Worm (Caenorhabditis elegans) whole organism, L2 larva: ENCODE data around the gene rbf-1.

Experiments used
- C34F6.9 ChIP-seq: fragments of 150-350 bp; optimal IDR thresholded peaks from 2 replicates; lab custom pipeline; 2014; ENCODE audit warnings: missing biosample characterization, missing genetic modification characterization
- F13H6.1 ChIP-seq: sonication (generic microtip); optimal IDR thresholded peaks from 2 replicates; lab custom pipeline; 2016; ENCODE audit warnings: missing genetic modification characterization, missing compliant biosample characterization
- Y55F3AM.14 ChIP-seq: fragments of 200-800 bp; sonication (Bioruptor generic); optimal IDR thresholded peaks from 2 replicates; lab custom pipeline; 2018; ENCODE audit warnings: mild to moderate bottlenecking, missing genetic modification characterization, missing compliant biosample characterization
- ZK546.5 ChIP-seq: sonication (generic microtip); optimal IDR thresholded peaks from 2 replicates; lab custom pipeline; 2017; ENCODE audit warnings: missing biosample characterization, missing genetic modification characterization
- alr-1 ChIP-seq: fragments of 150-350 bp; optimal IDR thresholded peaks from 2 replicates; lab custom pipeline; 2014; ENCODE audit warnings: missing biosample characterization, missing genetic modification characterization
- ama-1 ChIP-seq: fragments of 150-350 bp; optimal IDR thresholded peaks from 2 replicates; lab custom pipeline; 2018; ENCODE audit warnings: inconsistent platforms
- blmp-1 ChIP-seq: sonication (generic microtip); optimal IDR thresholded peaks from 2 replicates; lab custom pipeline; 2017; ENCODE audit warnings: missing genetic modification characterization, mild to moderate bottlenecking, missing compliant biosample characterization, antibody characterized with exemption, moderate library complexity; ENCODE audit not compliant: insufficient read depth
- ceh-16 ChIP-seq: fragments of 150-350 bp; optimal IDR thresholded peaks from 2 replicates; lab custom pipeline; 2014; ENCODE audit warnings: missing biosample characterization, missing genetic modification characterization
- ceh-82 ChIP-seq: fragments of 150-350 bp; optimal IDR thresholded peaks from 2 replicates; lab custom pipeline; 2014; ENCODE audit warnings: missing biosample characterization, missing genetic modification characterization
- crh-2 ChIP-seq: sonication (generic microtip); optimal IDR thresholded peaks from 2 replicates; lab custom pipeline; 2017; ENCODE audit warnings: missing biosample characterization, missing genetic modification characterization
- dmd-4 ChIP-seq: sonication (generic microtip); optimal IDR thresholded peaks from 2 replicates; lab custom pipeline; 2017; ENCODE audit warnings: missing biosample characterization, missing genetic modification characterization
- egl-27 ChIP-seq: sonication (generic microtip); optimal IDR thresholded peaks from 3 replicates; lab custom pipeline; 2017; ENCODE audit warnings: missing biosample characterization, missing genetic modification reagents, missing genetic modification characterization
- elt-1 ChIP-seq: fragments of 150-350 bp; optimal IDR thresholded peaks from 2 replicates; lab custom pipeline; 2014; ENCODE audit warnings: missing biosample characterization, missing genetic modification characterization
- elt-3 ChIP-seq: sonication (generic microtip); optimal IDR thresholded peaks from 2 replicates; lab custom pipeline; 2017; ENCODE audit warnings: missing biosample characterization, missing genetic modification characterization
- fos-1 ChIP-seq: fragments of 150-350 bp; optimal IDR thresholded peaks from 2 replicates; lab custom pipeline; 2014; ENCODE audit warnings: missing biosample characterization, missing genetic modification characterization
- gmeb-1 ChIP-seq: fragments of 150-350 bp; optimal IDR thresholded peaks from 2 replicates; lab custom pipeline; 2014; ENCODE audit warnings: missing biosample characterization, missing genetic modification characterization
- lin-11 ChIP-seq: fragments of 150-350 bp; sonication (generic microtip); optimal IDR thresholded peaks from 2 replicates; lab custom pipeline; 2014; ENCODE audit warnings: missing biosample characterization, missing genetic modification characterization, inconsistent platforms, mixed read lengths
- lin-13 ChIP-seq: fragments of 150-350 bp; optimal IDR thresholded peaks from 2 replicates; lab custom pipeline; 2014; ENCODE audit warnings: missing biosample characterization, missing genetic modification reagents, missing genetic modification characterization
- lin-39 ChIP-seq: fragments of 150-350 bp; optimal IDR thresholded peaks from 2 replicates; lab custom pipeline; 2014; ENCODE audit warnings: missing biosample characterization, missing genetic modification reagents, missing genetic modification characterization
- lsy-2 ChIP-seq, 2 experiments: fragments of 150-350 bp in 1 of 2; sonication (generic microtip) in 1 of 2; optimal IDR thresholded peaks; 2 replicates each; lab custom pipeline; 2014 to 2017; ENCODE audit warnings: missing biosample characterization in 2 of 2, missing genetic modification characterization in 2 of 2
- mab-5 ChIP-seq: fragments of 150-350 bp; optimal IDR thresholded peaks from 2 replicates; lab custom pipeline; 2014; ENCODE audit warnings: missing biosample characterization, missing genetic modification characterization
- mdl-1 ChIP-seq, 2 experiments: fragments of 150-350 bp in 1 of 2; sonication (generic microtip) in 1 of 2; optimal IDR thresholded peaks; 2 replicates each; lab custom pipeline; 2017; ENCODE audit warnings: missing biosample characterization in 2 of 2, missing genetic modification characterization in 2 of 2
- nhr-10 ChIP-seq: sonication (generic microtip); optimal IDR thresholded peaks from 2 replicates; lab custom pipeline; 2017; ENCODE audit warnings: missing biosample characterization, missing genetic modification characterization
- nhr-11 ChIP-seq: fragments of 150-350 bp; optimal IDR thresholded peaks from 2 replicates; lab custom pipeline; 2014; ENCODE audit warnings: missing biosample characterization, missing genetic modification characterization
- nhr-12 ChIP-seq: fragments of 150-350 bp; optimal IDR thresholded peaks from 2 replicates; lab custom pipeline; 2014; ENCODE audit warnings: missing biosample characterization, missing genetic modification characterization
- nhr-21 ChIP-seq: fragments of 150-350 bp; optimal IDR thresholded peaks from 2 replicates; lab custom pipeline; 2014; ENCODE audit warnings: missing biosample characterization, missing genetic modification characterization
- nhr-23 ChIP-seq: fragments of 150-350 bp; optimal IDR thresholded peaks from 2 replicates; lab custom pipeline; 2014; ENCODE audit warnings: missing biosample characterization, missing genetic modification reagents, missing genetic modification characterization
- nhr-237 ChIP-seq: fragments of 150-350 bp; optimal IDR thresholded peaks from 2 replicates; lab custom pipeline; 2014; ENCODE audit warnings: missing biosample characterization, missing genetic modification characterization
- nhr-6 ChIP-seq: fragments of 150-350 bp; optimal IDR thresholded peaks from 2 replicates; lab custom pipeline; 2014; ENCODE audit warnings: missing biosample characterization, missing genetic modification characterization
- nhr-77 ChIP-seq: fragments of 150-350 bp; optimal IDR thresholded peaks from 2 replicates; lab custom pipeline; 2014; ENCODE audit warnings: missing biosample characterization, missing genetic modification characterization
- peb-1 ChIP-seq: fragments of 150-350 bp; optimal IDR thresholded peaks from 2 replicates; lab custom pipeline; 2014; ENCODE audit warnings: missing biosample characterization, missing genetic modification characterization
- sem-4 ChIP-seq: fragments of 150-350 bp; optimal IDR thresholded peaks from 2 replicates; lab custom pipeline; 2014; ENCODE audit warnings: missing biosample characterization, missing genetic modification reagents, missing genetic modification characterization
- skn-1 ChIP-seq: sonication (generic microtip); optimal IDR thresholded peaks from 2 replicates; lab custom pipeline; 2017; ENCODE audit warnings: missing biosample characterization, missing genetic modification characterization
- sma-3 ChIP-seq: sonication (generic microtip); optimal IDR thresholded peaks from 2 replicates; lab custom pipeline; 2016; ENCODE audit warnings: missing genetic modification reagents, missing genetic modification characterization, missing compliant biosample characterization
- sma-9 ChIP-seq, 2 experiments: fragments of 150-350 bp in 1 of 2; sonication (generic microtip) in 1 of 2; optimal IDR thresholded peaks; 2 replicates each; lab custom pipeline; 2014 to 2016; ENCODE audit warnings: missing genetic modification characterization in 2 of 2, mild to moderate bottlenecking in 1 of 2, missing biosample characterization in 1 of 2, missing compliant biosample characterization in 1 of 2, missing genetic modification reagents in 1 of 2, moderate library complexity in 1 of 2
- unc-39 ChIP-seq: fragments of 150-350 bp; optimal IDR thresholded peaks from 2 replicates; lab custom pipeline; 2014; ENCODE audit warnings: missing biosample characterization, missing genetic modification characterization
- unc-55 ChIP-seq: fragments of 150-350 bp; sonication (generic microtip); optimal IDR thresholded peaks from 3 replicates; lab custom pipeline; 2014; ENCODE audit warnings: missing biosample characterization, missing genetic modification reagents, missing genetic modification characterization
- unc-62 ChIP-seq: fragments of 150-350 bp; optimal IDR thresholded peaks from 2 replicates; lab custom pipeline; 2014; ENCODE audit warnings: missing biosample characterization, missing genetic modification reagents, missing genetic modification characterization
- zag-1 ChIP-seq: fragments of 150-350 bp; optimal IDR thresholded peaks from 2 replicates; lab custom pipeline; 2014; ENCODE audit warnings: missing biosample characterization, missing genetic modification characterization
- ztf-1 ChIP-seq: fragments of 200-800 bp; sonication (Bioruptor generic); conservative IDR thresholded peaks from 2 replicates; pipeline ENCODE4 v1.3.6; 2022; ENCODE audit warnings: missing genetic modification characterization, missing compliant biosample characterization
- ztf-11 ChIP-seq: sonication (generic microtip); optimal IDR thresholded peaks from 2 replicates; lab custom pipeline; 2017; ENCODE audit warnings: missing biosample characterization, missing genetic modification characterization
- ztf-4 ChIP-seq: fragments of 150-350 bp; optimal IDR thresholded peaks from 2 replicates; lab custom pipeline; 2014; ENCODE audit warnings: missing biosample characterization, missing genetic modification characterization

The rbf-1 gene

DNA sequence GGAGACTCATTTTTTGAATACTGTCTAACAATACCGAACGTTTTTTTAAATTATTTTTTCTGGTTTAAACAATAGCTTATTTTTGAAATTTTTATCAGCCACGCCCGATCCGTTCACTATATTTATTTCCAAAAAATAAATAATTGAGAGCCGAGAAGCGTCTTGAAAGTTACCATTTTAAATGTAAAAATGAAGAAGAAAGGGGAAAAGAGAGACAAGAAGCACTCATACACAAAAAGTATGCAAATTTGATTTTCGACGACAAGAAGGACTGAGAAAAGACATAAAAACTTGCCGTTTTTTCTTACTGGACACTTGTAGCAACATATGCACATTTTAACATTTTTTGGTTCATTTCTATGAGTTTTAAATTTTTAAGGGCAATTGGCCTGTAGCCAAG is 6.2 kb downstream of the rbf-1 start:
- no peak for TF ChIP-seq blmp-1
- TF ChIP-seq, all 48 proteins: peak for 0

DNA sequence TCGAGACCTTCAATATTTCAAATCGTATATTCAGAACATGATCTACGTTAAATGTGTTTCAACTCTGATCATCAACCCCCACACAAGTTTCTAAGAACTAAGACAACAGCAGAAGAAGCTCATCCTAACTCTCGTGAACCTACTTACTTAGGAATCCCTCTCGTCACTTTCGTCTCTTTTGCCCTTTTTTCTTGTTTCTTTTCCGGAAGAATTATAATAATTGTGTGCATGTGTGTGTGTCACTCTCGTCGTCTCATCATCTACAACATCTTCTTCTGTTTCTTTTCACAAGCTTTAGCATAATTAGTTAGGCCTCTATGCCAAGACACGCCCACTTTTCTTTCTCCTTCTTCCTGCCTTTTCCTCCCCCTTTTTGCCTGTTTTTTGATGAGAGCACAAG is 14.9 kb downstream of the rbf-1 start:
- TF ChIP-seq lsy-2 (tag; optimal IDR thresholded peaks at IDR 0.05; lab: Kevin White, UChicago): peak in 1 of 2 experiments; percentile 45
- peak; percentile 58 for TF ChIP-seq C34F6.9
- TF ChIP-seq mdl-1 (tag; optimal IDR thresholded peaks at IDR 0.05; lab: Kevin White, UChicago): peak in 1 of 2 experiments; percentile 38
- TF ChIP-seq ZK546.5 (tag; lab: Kevin White, UChicago): no peak
- no peak for TF ChIP-seq nhr-23 (tag; lab: Kevin White, UChicago)
- peak; percentile 18 for TF ChIP-seq sma-9 (GFP tag; optimal IDR thresholded peaks at IDR 0.05; lab: Kevin White, UChicago)
- no peak for TF ChIP-seq sma-9 (tag; optimal IDR thresholded peaks at IDR 0.05; lab: Kevin White, UChicago)
- peak; percentile 21 for TF ChIP-seq crh-2 (tag; lab: Kevin White, UChicago)

DNA sequence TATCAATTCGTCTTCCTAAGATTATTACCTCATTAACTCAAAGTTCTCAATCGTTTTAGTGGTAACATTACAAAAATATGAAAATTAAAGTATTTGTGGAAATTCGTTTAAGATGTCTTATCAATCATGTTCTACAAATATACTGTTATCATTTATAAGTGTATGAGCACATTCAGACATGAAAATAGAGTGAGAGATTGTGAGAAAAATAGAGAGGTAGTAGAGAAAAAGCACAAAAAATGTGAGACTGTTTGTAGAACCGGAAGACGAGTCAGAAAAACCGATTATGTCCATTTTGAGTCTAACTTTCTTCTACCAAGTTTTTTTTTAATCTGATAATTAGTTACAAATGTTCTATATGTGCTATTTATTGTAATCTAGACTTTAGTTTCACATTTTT is 17.7 kb downstream of the rbf-1 start:
- TF ChIP-seq nhr-6 (tag; lab: Kevin White, UChicago) (no peak), nhr-12 (tag; lab: Kevin White, UChicago) (no peak), lin-11 (tag; lab: Kevin White, UChicago) (no peak), skn-1 (peak; percentile 24), unc-62 (no peak), nhr-237 (tag; lab: Kevin White, UChicago) (no peak), ztf-11 (tag; lab: Kevin White, UChicago) (no peak), mab-5 (no peak), gmeb-1 (no peak), nhr-10 (tag; lab: Kevin White, UChicago) (no peak), crh-2 (tag; lab: Kevin White, UChicago) (peak; percentile 11), blmp-1 (no peak), sem-4 (tag; lab: Kevin White, UChicago) (no peak), sma-9 (GFP tag; optimal IDR thresholded peaks at IDR 0.05; lab: Kevin White, UChicago) (peak; percentile 5), sma-9 (tag; optimal IDR thresholded peaks at IDR 0.05; lab: Kevin White, UChicago) (no peak), alr-1 (tag; lab: Kevin White, UChicago) (no peak), elt-1 (tag; lab: Kevin White, UChicago) (no peak), zag-1 (no peak), dmd-4 (tag; lab: Kevin White, UChicago) (no peak), ama-1 (lab: Kevin White, UChicago) (no peak), fos-1 (tag; lab: Kevin White, UChicago) (peak; percentile 93), C34F6.9 (no peak), ztf-4 (tag; lab: Kevin White, UChicago) (no peak), unc-55 (no peak)

- TF ChIP-seq sem-4 (tag; lab: Kevin White, UChicago) (peak; percentile 26), ama-1 (lab: Kevin White, UChicago) (no peak), fos-1 (tag; lab: Kevin White, UChicago) (peak; percentile 25), nhr-6 (tag; lab: Kevin White, UChicago) (peak; percentile 4), ceh-16 (tag; lab: Kevin White, UChicago) (no peak), lin-11 (tag; lab: Kevin White, UChicago) (peak; percentile 63), unc-55 (peak; percentile 75), crh-2 (tag; lab: Kevin White, UChicago) (peak; percentile 50), lin-39 (tag; lab: Kevin White, UChicago) (no peak), nhr-12 (tag; lab: Kevin White, UChicago) (no peak), sma-3 (GFP tag; lab: Kevin White, UChicago) (no peak), mdl-1 (tag; optimal IDR thresholded peaks at IDR 0.05; lab: Kevin White, UChicago) (peak; percentile 10 to 36), nhr-21 (no peak), elt-1 (tag; lab: Kevin White, UChicago) (no peak), gmeb-1 (no peak), nhr-10 (tag; lab: Kevin White, UChicago) (no peak), nhr-11 (tag; lab: Kevin White, UChicago) (no peak), ceh-82 (no peak), nhr-237 (tag; lab: Kevin White, UChicago) (no peak), ZK546.5 (tag; lab: Kevin White, UChicago) (no peak), C34F6.9 (peak; percentile 77), ztf-11 (tag; lab: Kevin White, UChicago) (no peak), egl-27 (no peak), elt-3 (tag; lab: Kevin White, UChicago) (no peak), F13H6.1 (peak; percentile 21), ztf-4 (tag; lab: Kevin White, UChicago) (peak; percentile 50), sma-9 (GFP tag; optimal IDR thresholded peaks at IDR 0.05; lab: Kevin White, UChicago) (peak; percentile 61), sma-9 (tag; optimal IDR thresholded peaks at IDR 0.05; lab: Kevin White, UChicago) (no peak), zag-1 (peak; percentile 49), nhr-23 (tag; lab: Kevin White, UChicago) (no peak), unc-62 (no peak), skn-1 (no peak), blmp-1 (no peak), nhr-77 (no peak), dmd-4 (tag; lab: Kevin White, UChicago) (no peak), lin-13 (GFP tag; lab: Kevin White, UChicago) (peak; percentile 46), peb-1 (tag; lab: Kevin White, UChicago) (no peak), ztf-1 (GFP tag; lab: Robert Waterston, UW) (no peak), unc-39 (no peak), mab-5 (peak; percentile 15), lsy-2 (tag; optimal IDR thresholded peaks at IDR 0.05; lab: Kevin White, UChicago) (peak in 1 of 2 experiments; percentile 55), Y55F3AM.14 (no peak)
Observed at ce11 chrIII:6695189-6695588, 19.6 kb downstream of the rbf-1 start.
